Worm (Caenorhabditis elegans) whole organism, early embryonic: ENCODE data around the gene sra-8.

Source experiments
- aly-1 ChIP-seq: sonication (generic microtip); optimal IDR thresholded peaks from 2 replicates; lab custom pipeline; 2016; ENCODE audit warnings: missing genetic modification characterization, missing compliant biosample characterization
- ama-1 ChIP-seq: fragments of 150-350 bp; optimal IDR thresholded peaks from 2 replicates; lab custom pipeline; 2014
- ceh-13 ChIP-seq: fragments of 200-800 bp; sonication (Bioruptor generic); optimal IDR thresholded peaks from 2 replicates; lab custom pipeline; 2018; ENCODE audit warnings: mild to moderate bottlenecking, missing genetic modification characterization, missing compliant biosample characterization
- ceh-36 ChIP-seq: sonication (generic microtip); optimal IDR thresholded peaks from 2 replicates; lab custom pipeline; 2016; ENCODE audit warnings: missing genetic modification characterization, inconsistent platforms, missing compliant biosample characterization
- ets-7 ChIP-seq: sonication (generic microtip); optimal IDR thresholded peaks from 2 replicates; lab custom pipeline; 2016; ENCODE audit warnings: missing genotype, missing genetic modification characterization, missing compliant biosample characterization
- flt-1 ChIP-seq: fragments of 200-800 bp; sonication (Bioruptor generic); IDR thresholded peaks from 2 replicates; pipeline ENCODE4 v1.3.6; 2022; ENCODE audit warnings: missing genetic modification characterization, missing compliant biosample characterization
- hmbx-1 ChIP-seq: sonication (generic microtip); optimal IDR thresholded peaks from 2 replicates; lab custom pipeline; 2016; ENCODE audit warnings: mild to moderate bottlenecking, missing genetic modification characterization, missing compliant biosample characterization
- hmg-4 ChIP-seq: fragments of 200-800 bp; sonication (Bioruptor generic); optimal IDR thresholded peaks from 2 replicates; lab custom pipeline; 2018; ENCODE audit warnings: mild to moderate bottlenecking, missing genetic modification characterization, missing compliant biosample characterization
- hnd-1 ChIP-seq: sonication (generic microtip); optimal IDR thresholded peaks from 2 replicates; lab custom pipeline; 2016; ENCODE audit warnings: missing genetic modification characterization, missing compliant biosample characterization
- scrt-1 ChIP-seq: fragments of 200-800 bp; sonication (Bioruptor generic); IDR thresholded peaks from 2 replicates; pipeline ENCODE4 v1.3.6; 2022; ENCODE audit warnings: missing genetic modification characterization, missing compliant biosample characterization
- sea-1 ChIP-seq: fragments of 200-800 bp; sonication (Bioruptor generic); conservative IDR thresholded peaks from 2 replicates; pipeline ENCODE4 v1.3.6; 2022; ENCODE audit warnings: missing genetic modification characterization, missing compliant biosample characterization
- tbx-11 ChIP-seq: fragments of 200-800 bp; sonication (Bioruptor generic); IDR thresholded peaks from 2 replicates; pipeline ENCODE4 v1.3.6; 2022; ENCODE audit warnings: missing genetic modification characterization, missing compliant biosample characterization
- tra-4 ChIP-seq: sonication (generic microtip); optimal IDR thresholded peaks from 2 replicates; lab custom pipeline; 2017; ENCODE audit warnings: missing genetic modification characterization, missing compliant biosample characterization

DNA sequence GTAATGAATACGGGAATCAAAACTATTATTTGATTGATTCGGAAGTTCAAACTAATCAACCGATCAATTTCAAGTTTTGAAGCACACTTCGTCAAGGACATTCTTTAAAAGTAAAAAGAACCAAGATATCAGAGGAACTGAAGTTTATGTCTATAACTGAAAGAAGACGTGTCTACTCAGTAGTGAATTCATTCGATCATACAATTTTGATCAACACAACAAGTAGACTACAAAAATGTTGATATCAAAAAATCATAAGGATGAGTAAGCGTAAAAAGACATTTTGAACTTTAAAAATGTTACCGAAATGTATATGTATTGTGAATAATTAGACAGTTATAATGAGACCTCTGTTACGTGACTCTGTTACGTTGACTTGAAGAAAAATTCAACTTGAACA lies 5.3 kb downstream of the sra-8 start, which contains the start of gene sra-4:
- TF ChIP-seq scrt-1 (no peak), aly-1 (no peak), ama-1 (lab: Kevin White, UChicago) (no peak), hmbx-1 (tag; lab: Kevin White, UChicago) (no peak), hnd-1 (tag; lab: Kevin White, UChicago) (no peak), flt-1 (GFP tag; lab: Robert Waterston, UW) (no peak), tbx-11 (GFP tag; lab: Robert Waterston, UW) (no peak), hmg-4 (GFP tag; lab: Kevin White, UChicago) (no peak), tra-4 (tag; lab: Kevin White, UChicago) (no peak), ceh-13 (GFP tag; lab: Kevin White, UChicago) (no peak), sea-1 (GFP tag; lab: Robert Waterston, UW) (no peak), ceh-36 (tag; lab: Kevin White, UChicago) (no peak), ets-7 (no peak)
